Fruit fly (Drosophila melanogaster) whole organism, wandering third instar larva: ENCODE measurements around the gene Sgsf.

Experiments
- Abd-B ChIP-seq: fragments of >200 bp; optimal IDR thresholded peaks from 2 replicates; lab custom pipeline; 2017; ENCODE audit warnings: missing biosample characterization, missing genetic modification characterization
- CG32264 ChIP-seq: fragments of 200-800 bp; sonication (Bioruptor generic); optimal IDR thresholded peaks from 2 replicates; lab custom pipeline; 2016; ENCODE audit warnings: missing biosample characterization, missing genetic modification characterization
- CG9705 ChIP-seq: fragments of 200-800 bp; sonication (Bioruptor generic); optimal IDR thresholded peaks from 2 replicates; lab custom pipeline; 2018; ENCODE audit warnings: missing biosample characterization, mild to moderate bottlenecking, missing genetic modification characterization
- CrebA ChIP-seq: fragments of 200-800 bp; sonication (Bioruptor generic); optimal IDR thresholded peaks from 2 replicates; lab custom pipeline; 2016; ENCODE audit warnings: missing biosample characterization, mild to moderate bottlenecking, missing genetic modification characterization, borderline replicate concordance
- Dfd ChIP-seq: fragments of >200 bp; optimal IDR thresholded peaks from 2 replicates; lab custom pipeline; 2017; ENCODE audit warnings: missing biosample characterization, missing genetic modification characterization
- Dif ChIP-seq: fragments of 200-275, 200-300 bp; sonication (Bioruptor generic); optimal IDR thresholded peaks from 2 replicates; lab custom pipeline; 2018; ENCODE audit warnings: missing biosample characterization, missing genetic modification characterization; ENCODE audit not compliant: partially characterized antibody
- GATAd ChIP-seq: sonication (Bioruptor generic); optimal IDR thresholded peaks from 2 replicates; lab custom pipeline; 2016; ENCODE audit warnings: missing biosample characterization, missing genetic modification characterization
- HLH106 ChIP-seq: fragments of 200-800 bp; optimal IDR thresholded peaks from 3 replicates; lab custom pipeline; 2019; ENCODE audit warnings: missing biosample characterization, mild to moderate bottlenecking, missing genetic modification characterization, moderate library complexity
- Hr78 ChIP-seq: fragments of >200 bp; optimal IDR thresholded peaks from 2 replicates; lab custom pipeline; 2017; ENCODE audit warnings: missing biosample characterization, missing genetic modification characterization
- Hr83 ChIP-seq: fragments of 200-300 bp; sonication (Bioruptor generic); optimal IDR thresholded peaks from 2 replicates; lab custom pipeline; 2016; ENCODE audit warnings: missing biosample characterization, mild to moderate bottlenecking, missing genetic modification characterization, moderate library complexity; ENCODE audit not compliant: poor library complexity, severe bottlenecking
- Myc ChIP-seq: fragments of >200 bp; optimal IDR thresholded peaks from 2 replicates; lab custom pipeline; 2017
- N ChIP-seq: fragments of >200 bp; optimal IDR thresholded peaks from 2 replicates; lab custom pipeline; 2018; ENCODE audit warnings: missing biosample characterization, missing external identifiers, missing genetic modification characterization
- OdsH ChIP-seq: fragments of 200-800 bp; sonication (Bioruptor generic); optimal IDR thresholded peaks from 2 replicates; lab custom pipeline; 2016; ENCODE audit warnings: missing biosample characterization, mild to moderate bottlenecking, missing genetic modification characterization
- Rel ChIP-seq, 2 experiments: fragments of 200-800 bp; sonication (Bioruptor generic) in 1 of 2; optimal IDR thresholded peaks; 2 replicates in 1 of 2; 3 replicates in 1 of 2; lab custom pipeline; 2016 to 2019; ENCODE audit warnings: mild to moderate bottlenecking in 2 of 2, missing biosample characterization in 2 of 2, missing genetic modification characterization in 2 of 2, moderate library complexity in 1 of 2
- Sp1 ChIP-seq: fragments of 200-800 bp; sonication (Bioruptor generic); optimal IDR thresholded peaks from 3 replicates; lab custom pipeline; 2019; ENCODE audit warnings: missing biosample characterization, mild to moderate bottlenecking, missing genetic modification characterization, moderate library complexity
- Vsx2 ChIP-seq: fragments of 200-300, 225-300 bp; sonication (Bioruptor generic); optimal IDR thresholded peaks from 2 replicates; lab custom pipeline; 2018; ENCODE audit warnings: missing biosample characterization, missing genetic modification characterization; ENCODE audit not compliant: partially characterized antibody
- brk ChIP-seq: fragments of 200-800 bp; sonication (Bioruptor generic); optimal IDR thresholded peaks from 2 replicates; lab custom pipeline; 2016; ENCODE audit warnings: missing biosample characterization, mild to moderate bottlenecking, missing genetic modification characterization
- dl ChIP-seq, 2 experiments: fragments of 175-275, 200-275 bp in 1 of 2; fragments of 200-275 bp in 1 of 2; sonication (Bioruptor generic); optimal IDR thresholded peaks; lab custom pipeline; 2018; ENCODE audit warnings: mild to moderate bottlenecking in 2 of 2, missing biosample characterization in 2 of 2, missing genetic modification characterization in 2 of 2, moderate library complexity in 2 of 2; ENCODE audit not compliant: partially characterized antibody in 2 of 2, insufficient read depth in 1 of 2
- dmrt93B ChIP-seq: fragments of 200-800 bp; sonication (Bioruptor generic); optimal IDR thresholded peaks from 2 replicates; lab custom pipeline; 2018; ENCODE audit warnings: missing biosample characterization, mild to moderate bottlenecking, missing genetic modification characterization
- ey ChIP-seq: fragments of 200-800 bp; sonication (Bioruptor generic); optimal IDR thresholded peaks from 2 replicates; lab custom pipeline; 2016; ENCODE audit warnings: missing biosample characterization, missing genetic modification characterization
- foxo ChIP-seq, 2 experiments: fragments of 200-800 bp; sonication (Bioruptor generic); optimal IDR thresholded peaks; 2 replicates in 1 of 2; 3 replicates in 1 of 2; lab custom pipeline; 2016 to 2017; ENCODE audit warnings: missing biosample characterization in 2 of 2, missing genetic modification characterization in 2 of 2
- fru ChIP-seq: fragments of 200-800 bp; sonication (Bioruptor generic); optimal IDR thresholded peaks from 3 replicates; lab custom pipeline; 2016; ENCODE audit warnings: missing biosample characterization, mild to moderate bottlenecking, missing genetic modification characterization
- pan ChIP-seq: fragments of >200 bp; optimal IDR thresholded peaks from 2 replicates; lab custom pipeline; 2017
- psq ChIP-seq: fragments of 200-800 bp; sonication (Bioruptor generic); optimal IDR thresholded peaks from 3 replicates; lab custom pipeline; 2017; ENCODE audit warnings: missing biosample characterization, mild to moderate bottlenecking, missing genetic modification characterization, moderate library complexity
- rgr ChIP-seq: fragments of 200-800 bp; sonication (Bioruptor generic); optimal IDR thresholded peaks from 3 replicates; lab custom pipeline; 2016; ENCODE audit warnings: missing biosample characterization, mild to moderate bottlenecking, missing genetic modification characterization
- sage ChIP-seq: fragments of 200-800 bp; sonication (Bioruptor generic); optimal IDR thresholded peaks from 2 replicates; lab custom pipeline; 2016; ENCODE audit warnings: missing biosample characterization, mild to moderate bottlenecking, missing genetic modification characterization
- sv ChIP-seq: fragments of 200-800 bp; sonication (Bioruptor generic); optimal IDR thresholded peaks from 3 replicates; lab custom pipeline; 2016; ENCODE audit warnings: missing biosample characterization, missing genetic modification characterization
- tai ChIP-seq: sonication (Bioruptor generic); optimal IDR thresholded peaks from 2 replicates; lab custom pipeline; 2016; ENCODE audit warnings: missing biosample characterization, missing genetic modification characterization
- usp ChIP-seq: fragments of >200 bp; optimal IDR thresholded peaks from 2 replicates; lab custom pipeline; 2017; ENCODE audit warnings: missing biosample characterization, missing genetic modification characterization
- woc ChIP-seq: sonication (Bioruptor generic); optimal IDR thresholded peaks from 2 replicates; lab custom pipeline; 2016; ENCODE audit warnings: missing biosample characterization, mild to moderate bottlenecking, missing genetic modification characterization

Gene Sgsf

dm6 chr3R:12369793-12370642 lies 28.5 kb downstream of the Sgsf start:
- peak; percentile 6 for TF ChIP-seq fru (GFP tag; lab: Kevin White, UChicago)
- TF ChIP-seq dmrt93B (GFP tag; lab: Kevin White, UChicago) = no peak
- peak; percentile 1 for TF ChIP-seq CrebA (GFP tag; lab: Kevin White, UChicago)
- TF ChIP-seq CG32264 = peak; percentile 25
- TF ChIP-seq GATAd (GFP tag; lab: Kevin White, UChicago) = no peak
- TF ChIP-seq CG9705 (GFP tag; lab: Kevin White, UChicago) = peak; percentile 39
- TF ChIP-seq rgr (GFP tag; lab: Kevin White, UChicago) = no peak
- TF ChIP-seq Hr83 (GFP tag; lab: Kevin White, UChicago) = no peak
- no peak for TF ChIP-seq ey (GFP tag; lab: Kevin White, UChicago)
- TF ChIP-seq woc (GFP tag; lab: Kevin White, UChicago) = peak; percentile 27

dm6 chr3R:12370643-12370995 lies 29.1 kb downstream of the Sgsf start:
- TF ChIP-seq Rel (GFP tag; optimal IDR thresholded peaks at IDR 0.05; lab: Kevin White, UChicago) (peak; percentile 20), Rel (tag; optimal IDR thresholded peaks at IDR 0.05; lab: Kevin White, UChicago) (no peak), CrebA (GFP tag; lab: Kevin White, UChicago) (peak; percentile 55), dl (GFP tag; optimal IDR thresholded peaks at IDR 0.05; lab: Kevin White, UChicago; ENCODE audit: insufficient read depth in 1 of 2, partially characterized antibody in 2 of 2) (peak in 1 of 2 experiments; percentile 49), Sp1 (no peak), Vsx2 (GFP tag; lab: Kevin White, UChicago) (peak; percentile 49), woc (GFP tag; lab: Kevin White, UChicago) (peak; percentile 44), Dfd (GFP tag; lab: Kevin White, UChicago) (no peak), Dif (GFP tag; lab: Kevin White, UChicago) (peak; percentile 63)

DNA sequence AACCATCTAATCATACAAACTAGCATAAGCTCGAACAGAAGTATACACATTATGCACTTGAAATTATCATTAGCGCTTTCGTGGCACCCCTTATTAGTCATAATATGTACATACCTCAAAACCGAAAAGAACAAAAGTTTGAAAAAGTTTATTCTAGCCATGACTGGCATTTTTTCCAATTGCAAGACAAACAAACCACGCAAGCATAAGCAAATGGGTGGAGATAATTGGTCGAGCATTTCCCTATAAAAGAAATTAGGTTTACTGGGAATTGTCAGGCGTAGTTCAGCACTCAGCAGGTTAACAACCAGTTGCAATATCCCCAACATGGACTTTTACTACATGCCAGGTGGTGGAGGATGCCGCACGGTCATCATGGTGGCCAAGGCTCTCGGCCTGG lies 30.2 kb downstream of the Sgsf start, which contains the start of gene GstD2:
Gene GstD2, plus strand, starts transcription at position 301 of the 400 bp plus-strand sequence.
- TF ChIP-seq fru (GFP tag; lab: Kevin White, UChicago) (no peak), Abd-B (GFP tag; lab: Kevin White, UChicago) (no peak), CrebA (GFP tag; lab: Kevin White, UChicago) (no peak), Dfd (GFP tag; lab: Kevin White, UChicago) (no peak), psq (GFP tag; lab: Kevin White, UChicago) (no peak), GATAd (GFP tag; lab: Kevin White, UChicago) (no peak), CG9705 (GFP tag; lab: Kevin White, UChicago) (no peak), OdsH (no peak), Vsx2 (GFP tag; lab: Kevin White, UChicago) (no peak), tai (no peak), rgr (GFP tag; lab: Kevin White, UChicago) (no peak), usp (GFP tag; lab: Kevin White, UChicago) (no peak), N (GFP tag; lab: Kevin White, UChicago) (no peak)

DNA sequence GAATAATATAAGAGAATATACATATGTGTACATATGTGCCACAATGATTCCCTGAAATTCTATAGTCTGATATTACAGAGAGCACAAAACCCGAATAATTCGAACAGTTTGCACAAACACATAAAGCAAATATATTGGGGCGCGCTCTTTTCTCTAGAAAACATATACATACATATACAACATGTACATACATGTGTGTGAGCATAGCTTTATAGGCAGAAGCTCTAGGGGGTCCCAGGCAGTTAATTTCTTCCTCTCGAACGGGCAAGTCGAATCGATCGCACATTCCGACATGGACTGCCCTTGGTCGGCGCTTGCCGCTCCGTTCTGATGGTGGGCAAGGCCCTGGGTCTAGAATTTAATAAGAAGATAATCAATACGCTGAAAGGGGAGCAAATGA lies 31.3 kb downstream of the Sgsf start, which contains the start of gene GstD3:
Gene GstD3, plus strand, starts transcription at position 269 of the 400 bp plus-strand sequence.
- TF ChIP-seq CG32264 (no peak), usp (GFP tag; lab: Kevin White, UChicago) (no peak), OdsH (no peak), dl (GFP tag; optimal IDR thresholded peaks at IDR 0.05; lab: Kevin White, UChicago; ENCODE audit: insufficient read depth in 1 of 2, partially characterized antibody in 2 of 2) (no peak), Hr78 (GFP tag; lab: Kevin White, UChicago) (no peak), sage (GFP tag; lab: Kevin White, UChicago) (no peak), Sp1 (no peak), foxo (GFP tag; optimal IDR thresholded peaks at IDR 0.05; lab: Kevin White, UChicago) (no peak), fru (GFP tag; lab: Kevin White, UChicago) (no peak), dmrt93B (GFP tag; lab: Kevin White, UChicago) (no peak), Dfd (GFP tag; lab: Kevin White, UChicago) (no peak), sv (GFP tag; lab: Kevin White, UChicago) (no peak)
- TF ChIP-seq, all 38 proteins: peak for 0

DNA sequence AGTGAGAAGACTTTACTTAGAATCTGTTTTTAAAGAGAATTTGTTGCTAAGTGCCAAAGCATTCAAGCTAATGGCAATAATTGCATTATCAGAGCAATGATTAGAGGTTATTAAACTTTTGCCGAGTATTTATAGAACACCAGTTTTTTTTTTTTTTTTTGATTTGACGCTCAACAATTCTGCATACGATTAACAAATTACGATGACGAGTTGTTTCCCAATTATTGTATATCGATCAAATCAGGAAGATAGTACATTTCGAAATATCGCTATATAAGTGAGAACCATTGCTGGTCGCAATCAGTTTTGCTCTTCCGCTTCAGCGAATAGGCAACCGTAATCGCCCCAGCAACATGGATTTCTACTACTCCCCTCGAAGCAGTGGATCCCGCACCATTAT lies 32.3 kb downstream of the Sgsf start, which contains the start of gene GstD4:
Gene GstD4, plus strand, starts transcription at position 301 of the 400 bp plus-strand sequence.
- TF ChIP-seq brk (GFP tag; lab: Kevin White, UChicago) (no peak), sv (GFP tag; lab: Kevin White, UChicago) (no peak), pan (lab: Kevin White, UChicago) (no peak), ey (GFP tag; lab: Kevin White, UChicago) (no peak), Hr78 (GFP tag; lab: Kevin White, UChicago) (no peak), dmrt93B (GFP tag; lab: Kevin White, UChicago) (no peak), HLH106 (tag; lab: Kevin White, UChicago) (no peak), rgr (GFP tag; lab: Kevin White, UChicago) (no peak), psq (GFP tag; lab: Kevin White, UChicago) (no peak), CG32264 (no peak), Myc (lab: Kevin White, UChicago) (no peak), Vsx2 (GFP tag; lab: Kevin White, UChicago) (no peak), woc (GFP tag; lab: Kevin White, UChicago) (no peak), foxo (GFP tag; optimal IDR thresholded peaks at IDR 0.05; lab: Kevin White, UChicago) (no peak), tai (no peak)
- TF ChIP-seq, all 38 proteins: peak for 0
